Worm (Caenorhabditis elegans): Measurements from ENCODE around the gene srd-20.

DNA sequence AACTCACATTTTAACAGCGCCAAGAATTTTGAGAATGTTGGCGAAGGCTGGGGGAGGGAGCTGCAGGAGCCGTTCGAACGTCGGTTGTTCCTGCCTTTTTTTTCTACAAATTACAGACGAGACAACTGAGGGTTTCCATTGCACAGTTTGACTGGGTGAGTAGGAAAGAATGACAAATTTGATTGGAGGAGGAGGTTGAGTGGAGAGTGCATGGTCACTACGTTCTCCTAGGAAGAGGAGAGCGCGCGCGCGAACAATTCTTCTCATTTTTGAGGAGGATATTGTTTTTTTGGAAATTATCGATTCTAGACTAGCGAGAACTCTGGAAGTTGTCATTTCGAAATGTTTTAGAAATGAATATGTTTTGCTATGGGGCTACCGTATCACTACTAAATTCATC lies 20.7 kb upstream of the srd-20 start, which contains the start of gene dhs-17:
- TF ChIP-seq nhr-25 (tag; optimal IDR thresholded peaks at IDR 0.05; ENCODE audit: borderline replicate concordance, insufficient read depth) (no peak), lin-15B (tag; optimal IDR thresholded peaks at IDR 0.05) (no peak), nhr-76 (tag; optimal IDR thresholded peaks at IDR 0.05) (no peak), daf-12 (tag; optimal IDR thresholded peaks at IDR 0.05) (no peak), vab-7 (GFP tag; IDR thresholded peaks at IDR 0.05) (no peak), tra-1 (GFP tag; IDR thresholded peaks at IDR 0.05) (no peak), hif-1 (tag; optimal IDR thresholded peaks at IDR 0.05) (no peak), ztf-11 (tag; optimal IDR thresholded peaks at IDR 0.05) (no peak)

Data from whole organism, L4 larva.